Worm (Caenorhabditis elegans) whole organism, young adult: Measurements from ENCODE around the gene F26A1.1.

Experiments
- F10E7.11 ChIP-seq: sonication (generic microtip); optimal IDR thresholded peaks from 2 replicates; lab custom pipeline; 2017; ENCODE audit warnings: mild to moderate bottlenecking, missing genetic modification characterization, moderate library complexity, missing compliant biosample characterization
- F33H1.4 ChIP-seq: fragments of 200-800 bp; sonication (Bioruptor generic); IDR thresholded peaks from 2 replicates; pipeline ENCODE4 v1.3.6; 2022; ENCODE audit warnings: missing genetic modification reagents, missing genetic modification characterization, missing compliant biosample characterization
- F37B4.10 ChIP-seq: fragments of 200-800 bp; sonication (Bioruptor generic); IDR thresholded peaks from 2 replicates; pipeline ENCODE4 v1.3.6; 2022; ENCODE audit warnings: missing genetic modification characterization, missing compliant biosample characterization
- F49E8.2 ChIP-seq: sonication (generic microtip); optimal IDR thresholded peaks from 3 replicates; lab custom pipeline; 2017; ENCODE audit warnings: missing genetic modification characterization, mild to moderate bottlenecking, missing compliant biosample characterization, antibody characterized with exemption, moderate library complexity; ENCODE audit not compliant: insufficient read depth
- Y53F4B.3 ChIP-seq: fragments of 200-800 bp; sonication (Bioruptor generic); IDR thresholded peaks from 2 replicates; pipeline ENCODE4 v1.3.6; 2022; ENCODE audit warnings: missing genetic modification reagents, missing genetic modification characterization, missing compliant biosample characterization
- Y53G8AR.9 ChIP-seq: fragments of 200-800 bp; sonication (Bioruptor generic); conservative IDR thresholded peaks from 2 replicates; pipeline ENCODE4 v1.3.6; 2022; ENCODE audit warnings: missing genetic modification reagents, missing genetic modification characterization, missing compliant biosample characterization
- Y56A3A.18 ChIP-seq: fragments of 200-800 bp; sonication (Bioruptor generic); IDR thresholded peaks from 2 replicates; pipeline ENCODE4 v1.3.6; 2022; ENCODE audit warnings: missing genetic modification reagents, missing genetic modification characterization, missing compliant biosample characterization
- ama-1 ChIP-seq, 3 experiments: fragments of 150-350 bp in 1 of 3; sonication (generic microtip) in 2 of 3; optimal IDR thresholded peaks; 2 replicates each; lab custom pipeline; 2014 to 2018; ENCODE audit warnings: missing biosample characterization in 2 of 3, missing genetic modification characterization in 2 of 3, missing genetic modification reagents in 2 of 3
- attf-3 ChIP-seq: fragments of 200-800 bp; sonication (Bioruptor generic); conservative IDR thresholded peaks from 2 replicates; pipeline ENCODE4 v1.3.6; 2022; ENCODE audit warnings: missing genetic modification reagents, missing genetic modification characterization, missing compliant biosample characterization
- bed-2 ChIP-seq: fragments of 200-800 bp; sonication (Bioruptor generic); IDR thresholded peaks from 2 replicates; pipeline ENCODE4 v1.3.6; 2022; ENCODE audit warnings: missing genetic modification reagents, missing genetic modification characterization, missing compliant biosample characterization
- ccch-3 ChIP-seq: fragments of 200-800 bp; sonication (Bioruptor generic); optimal IDR thresholded peaks from 2 replicates; lab custom pipeline; 2018; ENCODE audit warnings: mild to moderate bottlenecking, missing genetic modification characterization, missing compliant biosample characterization
- cebp-1 ChIP-seq, 2 experiments: fragments of 200-800 bp in 1 of 2; sonication (Bioruptor generic) in 1 of 2; sonication (generic microtip) in 1 of 2; IDR thresholded peaks in 1 of 2; optimal IDR thresholded peaks in 1 of 2; 2 replicates each; pipeline versions ENCODE4 v1.3.6 to Lab custom; 2017 to 2022; ENCODE audit warnings: missing compliant biosample characterization in 2 of 2, missing genetic modification characterization in 2 of 2, mild to moderate bottlenecking in 1 of 2, missing genetic modification reagents in 1 of 2, moderate library complexity in 1 of 2
- ceh-40 ChIP-seq: fragments of 200-800 bp; sonication (Bioruptor generic); IDR thresholded peaks from 2 replicates; pipeline ENCODE4 v1.3.6; 2022; ENCODE audit warnings: missing genetic modification characterization, missing compliant biosample characterization
- ceh-58 ChIP-seq: fragments of 200-800 bp; sonication (Bioruptor generic); IDR thresholded peaks from 2 replicates; pipeline ENCODE4 v1.3.6; 2022; ENCODE audit warnings: missing genetic modification characterization, missing compliant biosample characterization
- chd-7 ChIP-seq: sonication (generic microtip); optimal IDR thresholded peaks from 2 replicates; lab custom pipeline; 2016; ENCODE audit warnings: mild to moderate bottlenecking, missing genetic modification characterization, moderate library complexity, missing compliant biosample characterization
- die-1 ChIP-seq: sonication (generic microtip); optimal IDR thresholded peaks from 2 replicates; lab custom pipeline; 2016; ENCODE audit warnings: missing genotype, mild to moderate bottlenecking, missing genetic modification characterization, missing compliant biosample characterization
- dpl-1 ChIP-seq: fragments of 150-350 bp; optimal IDR thresholded peaks from 2 replicates; lab custom pipeline; 2014; ENCODE audit warnings: missing biosample characterization, missing genetic modification reagents, missing genetic modification characterization
- fkh-3 ChIP-seq: sonication (generic microtip); optimal IDR thresholded peaks from 2 replicates; lab custom pipeline; 2016; ENCODE audit warnings: mild to moderate bottlenecking, missing genetic modification characterization, missing compliant biosample characterization
- gei-17 ChIP-seq: fragments of 200-800 bp; sonication (Bioruptor generic); optimal IDR thresholded peaks from 2 replicates; lab custom pipeline; 2018; ENCODE audit warnings: mild to moderate bottlenecking, missing genetic modification characterization, missing compliant biosample characterization
- hlh-26 ChIP-seq: fragments of 200-800 bp; sonication (Bioruptor generic); conservative IDR thresholded peaks from 2 replicates; pipeline ENCODE4 v1.3.6; 2022; ENCODE audit warnings: missing genetic modification reagents, missing genetic modification characterization, missing compliant biosample characterization
- hmg-1.2 ChIP-seq: fragments of 200-800 bp; sonication (Bioruptor generic); IDR thresholded peaks from 2 replicates; pipeline ENCODE4 v1.3.6; 2022; ENCODE audit warnings: missing genetic modification reagents, missing genetic modification characterization, missing compliant biosample characterization
- lin-35 ChIP-seq, 3 experiments: fragments of 150-350 bp in 2 of 3; sonication (generic microtip) in 1 of 3; optimal IDR thresholded peaks; 2 replicates each; lab custom pipeline; 2014 to 2018; ENCODE audit warnings: missing biosample characterization in 3 of 3, missing genetic modification characterization in 3 of 3, missing genetic modification reagents in 3 of 3
- lir-1 ChIP-seq: fragments of 200-800 bp; sonication (Bioruptor generic); conservative IDR thresholded peaks from 2 replicates; pipeline ENCODE4 v1.3.6; 2022; ENCODE audit warnings: missing genetic modification reagents, missing genetic modification characterization, missing compliant biosample characterization
- lsy-27 ChIP-seq: sonication (generic microtip); optimal IDR thresholded peaks from 2 replicates; lab custom pipeline; 2017; ENCODE audit warnings: missing genetic modification characterization, mild to moderate bottlenecking, missing compliant biosample characterization, antibody characterized with exemption, missing genotype, borderline replicate concordance; ENCODE audit not compliant: insufficient read depth
- madf-10 ChIP-seq: sonication (generic microtip); optimal IDR thresholded peaks from 2 replicates; lab custom pipeline; 2016; ENCODE audit warnings: mild to moderate bottlenecking, missing genetic modification characterization, missing compliant biosample characterization
- madf-3 ChIP-seq: fragments of 200-800 bp; sonication (Bioruptor generic); IDR thresholded peaks from 2 replicates; pipeline ENCODE4 v1.3.6; 2022; ENCODE audit warnings: missing genetic modification reagents, missing genetic modification characterization, missing compliant biosample characterization
- mxl-1 ChIP-seq: sonication (generic microtip); optimal IDR thresholded peaks from 2 replicates; lab custom pipeline; 2016; ENCODE audit warnings: missing genetic modification characterization, missing compliant biosample characterization
- nfya-1 ChIP-seq: sonication (generic microtip); optimal IDR thresholded peaks from 2 replicates; lab custom pipeline; 2017; ENCODE audit warnings: antibody characterized with exemption, missing compliant biosample characterization, missing genetic modification characterization, borderline replicate concordance; ENCODE audit not compliant: insufficient read depth
- nfya-2 ChIP-seq: fragments of 200-800 bp; sonication (Bioruptor generic); IDR thresholded peaks from 2 replicates; pipeline ENCODE4 v1.3.6; 2022; ENCODE audit warnings: missing genetic modification reagents, missing genetic modification characterization, missing compliant biosample characterization
- nfyb-1 ChIP-seq: fragments of 200-800 bp; sonication (Bioruptor generic); IDR thresholded peaks from 2 replicates; pipeline ENCODE4 v1.3.6; 2022; ENCODE audit warnings: missing genetic modification reagents, missing genetic modification characterization, missing compliant biosample characterization
- nhr-179 ChIP-seq: sonication (generic microtip); optimal IDR thresholded peaks from 2 replicates; lab custom pipeline; 2016; ENCODE audit warnings: mild to moderate bottlenecking, missing genetic modification characterization, missing compliant biosample characterization
- pha-4 ChIP-seq: fragments of 150-350 bp; sonication (generic microtip); optimal IDR thresholded peaks from 2 replicates; lab custom pipeline; 2014; ENCODE audit warnings: missing biosample characterization, missing genetic modification reagents, missing genetic modification characterization
- rpc-1 ChIP-seq, 2 experiments: fragments of 150-350 bp in 1 of 2; sonication (generic microtip) in 1 of 2; optimal IDR thresholded peaks; 2 replicates each; lab custom pipeline; 2014 to 2018; ENCODE audit warnings: missing biosample characterization in 1 of 2, missing genetic modification characterization in 1 of 2, missing genetic modification reagents in 1 of 2, missing genotype in 1 of 2
- snpc-4 ChIP-seq, 5 experiments: fragments of 150-350 bp in 1 of 5; sonication (generic microtip) in 4 of 5; optimal IDR thresholded peaks; 2 replicates each; lab custom pipeline; 2014 to 2018; ENCODE audit warnings: missing genetic modification characterization in 5 of 5, missing biosample characterization in 3 of 5, antibody characterized with exemption in 2 of 5, mild to moderate bottlenecking in 2 of 5, missing compliant biosample characterization in 2 of 5, missing genotype in 2 of 5, moderate library complexity in 2 of 5, missing genetic modification reagents in 1 of 5
- somi-1 ChIP-seq: fragments of 200-800 bp; sonication (Bioruptor generic); optimal IDR thresholded peaks from 2 replicates; lab custom pipeline; 2018; ENCODE audit warnings: mild to moderate bottlenecking, missing genetic modification characterization, missing compliant biosample characterization
- tbp1 ChIP-seq: fragments of 200-800 bp; sonication (Bioruptor generic); optimal IDR thresholded peaks from 2 replicates; lab custom pipeline; 2018; ENCODE audit warnings: mild to moderate bottlenecking, missing genetic modification characterization, missing compliant biosample characterization
- tbx-9 ChIP-seq: sonication (generic microtip); optimal IDR thresholded peaks from 2 replicates; lab custom pipeline; 2016; ENCODE audit warnings: borderline replicate concordance, missing genetic modification characterization, inconsistent platforms, missing compliant biosample characterization
- zim-3 ChIP-seq: sonication (generic microtip); optimal IDR thresholded peaks from 2 replicates; lab custom pipeline; 2017; ENCODE audit warnings: mild to moderate bottlenecking, missing genetic modification characterization, moderate library complexity, missing compliant biosample characterization
- ztf-25 ChIP-seq: fragments of 200-800 bp; sonication (Bioruptor generic); IDR thresholded peaks from 2 replicates; pipeline ENCODE4 v1.3.6; 2022; ENCODE audit warnings: missing genetic modification reagents, missing genetic modification characterization, missing compliant biosample characterization
- ztf-28 ChIP-seq: fragments of 200-800 bp; sonication (Bioruptor generic); IDR thresholded peaks from 2 replicates; pipeline ENCODE4 v1.3.6; 2022; ENCODE audit warnings: missing genetic modification reagents, missing genetic modification characterization, missing compliant biosample characterization
- ztf-6 ChIP-seq: fragments of 200-800 bp; sonication (Bioruptor generic); IDR thresholded peaks from 2 replicates; pipeline ENCODE4 v1.3.6; 2022; ENCODE audit warnings: missing genetic modification reagents, missing genetic modification characterization, missing compliant biosample characterization

The F26A1.1 gene

DNA sequence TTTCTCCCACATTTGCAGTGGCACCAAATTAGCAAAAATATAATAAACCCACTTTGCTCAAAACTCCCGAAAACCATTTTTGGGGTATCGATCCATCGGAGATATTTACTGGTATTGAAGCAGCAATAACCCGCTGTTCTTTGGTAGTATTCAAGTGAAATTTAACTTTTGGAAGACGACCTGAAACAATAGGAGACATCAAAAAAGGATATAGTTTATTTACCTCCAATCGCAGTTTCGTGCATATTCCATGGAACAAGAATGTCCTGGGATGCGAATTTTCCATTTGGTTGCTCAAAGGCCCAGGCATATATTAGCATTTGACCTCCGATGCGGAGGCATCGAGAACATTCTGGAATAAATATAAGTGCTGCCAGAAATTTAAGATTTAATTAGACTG lies 23.1 kb downstream of the F26A1.1 start:
- no peak for TF ChIP-seq hlh-26
- TF ChIP-seq Y56A3A.18 (GFP tag; lab: Robert Waterston, UW), result no peak
- TF ChIP-seq fkh-3 (tag; lab: Kevin White, UChicago), result no peak
- no peak for TF ChIP-seq nfya-2 (GFP tag; lab: Robert Waterston, UW)
- no peak for TF ChIP-seq cebp-1 (GFP tag; IDR thresholded peaks at IDR 0.05; lab: Robert Waterston, UW)
- no peak for TF ChIP-seq cebp-1 (tag; optimal IDR thresholded peaks at IDR 0.05; lab: Kevin White, UChicago)
- TF ChIP-seq madf-10 (tag; lab: Kevin White, UChicago), result no peak
- no peak for TF ChIP-seq lsy-27 (tag; lab: Kevin White, UChicago)
- TF ChIP-seq Y53F4B.3 (GFP tag; lab: Robert Waterston, UW), result no peak
- TF ChIP-seq tbp1 (GFP tag; lab: Kevin White, UChicago), result no peak
- TF ChIP-seq dpl-1 (GFP tag; lab: Kevin White, UChicago), result no peak
- TF ChIP-seq pha-4 (tag; lab: Kevin White, UChicago), result no peak
- TF ChIP-seq snpc-4 (GFP tag; optimal IDR thresholded peaks at IDR 0.05; lab: Kevin White, UChicago), result no peak
- no peak for TF ChIP-seq snpc-4 (tag; optimal IDR thresholded peaks at IDR 0.05; lab: Kevin White, UChicago)
- TF ChIP-seq ceh-40 (GFP tag; lab: Robert Waterston, UW), result no peak
- no peak for TF ChIP-seq madf-3 (GFP tag; lab: Robert Waterston, UW)

DNA sequence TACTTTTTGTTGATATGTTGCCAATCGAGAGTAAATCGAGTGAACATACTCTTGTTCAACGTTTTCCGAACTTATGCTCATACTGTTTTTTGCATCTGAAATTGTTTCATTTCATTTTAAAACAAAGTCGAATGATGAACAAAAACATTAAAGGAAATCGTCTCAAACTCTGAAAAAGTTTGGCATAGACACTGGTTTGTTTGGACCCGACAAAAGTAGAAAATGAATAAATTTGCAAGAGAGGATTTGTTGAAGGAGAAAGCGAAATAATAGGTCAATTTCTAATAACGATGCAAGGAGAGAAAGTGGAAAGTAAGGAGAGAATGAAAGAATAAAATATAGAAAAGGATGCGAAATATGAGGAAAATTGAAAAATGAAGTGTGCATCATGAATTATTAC lies 24.4 kb downstream of the F26A1.1 start, which contains the start of gene C35D10.12:
Gene C35D10.12, minus strand, starts transcription at position 101 of the 400 bp plus-strand sequence.
- TF ChIP-seq ama-1 (optimal IDR thresholded peaks at IDR 0.05; lab: Kevin White, UChicago) (no peak), ama-1 (GFP tag; optimal IDR thresholded peaks at IDR 0.05; lab: Kevin White, UChicago) (no peak), tbx-9 (tag; lab: Kevin White, UChicago) (no peak), bed-2 (GFP tag; lab: Robert Waterston, UW) (no peak), die-1 (no peak), F10E7.11 (tag; lab: Kevin White, UChicago) (no peak), attf-3 (GFP tag; lab: Robert Waterston, UW) (no peak), hmg-1.2 (GFP tag; lab: Robert Waterston, UW) (no peak), lir-1 (no peak), somi-1 (GFP tag; lab: Kevin White, UChicago) (no peak), ztf-28 (GFP tag; lab: Robert Waterston, UW) (no peak), Y53G8AR.9 (GFP tag; lab: Robert Waterston, UW) (no peak), nfyb-1 (GFP tag; lab: Robert Waterston, UW) (no peak), rpc-1 (optimal IDR thresholded peaks at IDR 0.05; lab: Kevin White, UChicago) (no peak), rpc-1 (tag; optimal IDR thresholded peaks at IDR 0.05; lab: Kevin White, UChicago) (no peak), Y56A3A.18 (GFP tag; lab: Robert Waterston, UW) (no peak)
- TF ChIP-seq, all 124 proteins: peak for 0

DNA sequence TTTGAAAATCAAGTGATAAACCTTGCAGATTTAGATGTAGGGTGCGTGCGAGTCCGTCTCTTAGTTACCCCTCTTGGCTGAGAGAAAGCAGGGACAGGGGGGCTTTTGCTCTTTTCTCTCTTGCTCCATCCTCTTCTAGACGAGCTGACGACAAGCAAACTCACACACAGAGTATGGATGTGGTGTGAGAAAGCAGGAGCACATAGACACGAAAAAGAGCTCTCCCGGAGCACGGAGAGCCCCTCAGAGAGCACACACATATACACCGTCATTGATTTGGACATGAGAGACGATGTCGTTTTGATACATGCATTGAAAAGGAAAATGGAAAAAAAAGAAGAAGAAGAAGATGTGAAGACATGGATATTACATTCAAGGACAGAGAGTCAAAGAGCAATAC lies 25.4 kb downstream of the F26A1.1 start:
- TF ChIP-seq lin-35 (GFP tag; optimal IDR thresholded peaks at IDR 0.05; lab: Kevin White, UChicago) (peak in 1 of 3 experiments; percentile 61), nhr-179 (tag; lab: Kevin White, UChicago) (no peak)

DNA sequence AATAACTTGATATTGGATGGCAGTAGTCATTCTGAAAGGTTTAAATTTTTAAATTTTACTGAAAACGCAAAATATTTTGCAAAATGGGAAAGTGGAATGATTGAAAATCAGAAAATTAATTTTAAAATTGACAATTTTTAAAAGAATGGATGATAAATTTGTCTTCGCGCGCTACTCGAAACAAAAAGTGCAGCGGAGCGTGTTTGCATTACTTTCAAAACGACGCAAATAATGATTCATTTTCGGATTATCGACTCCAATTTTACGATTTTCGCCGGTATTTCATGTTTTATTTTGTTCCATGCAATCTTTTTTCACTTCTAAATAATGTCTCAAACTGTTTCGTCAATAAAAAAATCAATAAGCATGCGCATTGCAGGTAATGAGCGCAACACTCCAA lies 28.0 kb downstream of the F26A1.1 start, which contains the start of the genes tost-1 and arx-6:
Gene tost-1, minus strand, starts transcription at position 31 of the 400 bp plus-strand sequence.
Gene arx-6, plus strand, starts transcription at position 378 of the 400 bp plus-strand sequence.
- TF ChIP-seq ccch-3 (GFP tag; lab: Kevin White, UChicago), result no peak
- TF ChIP-seq F49E8.2 (tag; lab: Kevin White, UChicago), result no peak
- no peak for TF ChIP-seq ceh-58 (GFP tag; lab: Robert Waterston, UW)
- no peak for TF ChIP-seq mxl-1 (tag; lab: Kevin White, UChicago)
- TF ChIP-seq F33H1.4 (GFP tag; lab: Robert Waterston, UW), result 0 out of 2 replicates have a peak, but pooled peaks have one; percentile 18
- TF ChIP-seq Y56A3A.18 (GFP tag; lab: Robert Waterston, UW), result no peak
- TF ChIP-seq nfya-1 (tag; lab: Kevin White, UChicago), result no peak
- TF ChIP-seq F37B4.10 (GFP tag; lab: Robert Waterston, UW), result no peak
- TF ChIP-seq chd-7 (tag; lab: Kevin White, UChicago), result no peak
- TF ChIP-seq ztf-6 (GFP tag; lab: Robert Waterston, UW), result no peak
- TF ChIP-seq hmg-1.2 (GFP tag; lab: Robert Waterston, UW), result no peak
- no peak for TF ChIP-seq ztf-25 (GFP tag; lab: Robert Waterston, UW)
- no peak for TF ChIP-seq ama-1 (optimal IDR thresholded peaks at IDR 0.05; lab: Kevin White, UChicago)
- no peak for TF ChIP-seq ama-1 (GFP tag; optimal IDR thresholded peaks at IDR 0.05; lab: Kevin White, UChicago)
- no peak for TF ChIP-seq zim-3 (tag; lab: Kevin White, UChicago)
- TF ChIP-seq cebp-1 (GFP tag; IDR thresholded peaks at IDR 0.05; lab: Robert Waterston, UW), result no peak
- TF ChIP-seq cebp-1 (tag; optimal IDR thresholded peaks at IDR 0.05; lab: Kevin White, UChicago), result no peak
- no peak for TF ChIP-seq gei-17 (GFP tag; lab: Kevin White, UChicago)
